Fruit fly (Drosophila melanogaster) whole organism, wandering third instar larva: Measurements from ENCODE around the gene CG32106.
A peak's percentile ranks its signal among the peaks of the same experiment; 100 is the strongest.

Experiments
- Abd-B ChIP-seq: fragments of >200 bp; optimal IDR thresholded peaks from 2 replicates; lab custom pipeline; 2017; ENCODE audit warnings: missing biosample characterization, missing genetic modification characterization
- CG32264 ChIP-seq: fragments of 200-800 bp; sonication (Bioruptor generic); optimal IDR thresholded peaks from 2 replicates; lab custom pipeline; 2016; ENCODE audit warnings: missing biosample characterization, missing genetic modification characterization
- CrebA ChIP-seq: fragments of 200-800 bp; sonication (Bioruptor generic); optimal IDR thresholded peaks from 2 replicates; lab custom pipeline; 2016; ENCODE audit warnings: missing biosample characterization, mild to moderate bottlenecking, missing genetic modification characterization, borderline replicate concordance
- Hr78 ChIP-seq: fragments of >200 bp; optimal IDR thresholded peaks from 2 replicates; lab custom pipeline; 2017; ENCODE audit warnings: missing biosample characterization, missing genetic modification characterization
- Myc ChIP-seq: fragments of >200 bp; optimal IDR thresholded peaks from 2 replicates; lab custom pipeline; 2017
- N ChIP-seq: fragments of >200 bp; optimal IDR thresholded peaks from 2 replicates; lab custom pipeline; 2018; ENCODE audit warnings: missing biosample characterization, missing external identifiers, missing genetic modification characterization
- brk ChIP-seq: fragments of 200-800 bp; sonication (Bioruptor generic); optimal IDR thresholded peaks from 2 replicates; lab custom pipeline; 2016; ENCODE audit warnings: missing biosample characterization, mild to moderate bottlenecking, missing genetic modification characterization
- ey ChIP-seq: fragments of 200-800 bp; sonication (Bioruptor generic); optimal IDR thresholded peaks from 2 replicates; lab custom pipeline; 2016; ENCODE audit warnings: missing biosample characterization, missing genetic modification characterization
- fru ChIP-seq: fragments of 200-800 bp; sonication (Bioruptor generic); optimal IDR thresholded peaks from 3 replicates; lab custom pipeline; 2016; ENCODE audit warnings: missing biosample characterization, mild to moderate bottlenecking, missing genetic modification characterization
- h ChIP-seq: fragments of 200-800 bp; sonication (Bioruptor generic); optimal IDR thresholded peaks from 3 replicates; lab custom pipeline; 2016; ENCODE audit warnings: missing biosample characterization, mild to moderate bottlenecking, missing genetic modification characterization
- pan ChIP-seq: fragments of >200 bp; optimal IDR thresholded peaks from 2 replicates; lab custom pipeline; 2017
- psq ChIP-seq: fragments of 200-800 bp; sonication (Bioruptor generic); optimal IDR thresholded peaks from 3 replicates; lab custom pipeline; 2017; ENCODE audit warnings: missing biosample characterization, mild to moderate bottlenecking, missing genetic modification characterization, moderate library complexity
- rgr ChIP-seq: fragments of 200-800 bp; sonication (Bioruptor generic); optimal IDR thresholded peaks from 3 replicates; lab custom pipeline; 2016; ENCODE audit warnings: missing biosample characterization, mild to moderate bottlenecking, missing genetic modification characterization
- tai ChIP-seq: sonication (Bioruptor generic); optimal IDR thresholded peaks from 2 replicates; lab custom pipeline; 2016; ENCODE audit warnings: missing biosample characterization, missing genetic modification characterization

DNA sequence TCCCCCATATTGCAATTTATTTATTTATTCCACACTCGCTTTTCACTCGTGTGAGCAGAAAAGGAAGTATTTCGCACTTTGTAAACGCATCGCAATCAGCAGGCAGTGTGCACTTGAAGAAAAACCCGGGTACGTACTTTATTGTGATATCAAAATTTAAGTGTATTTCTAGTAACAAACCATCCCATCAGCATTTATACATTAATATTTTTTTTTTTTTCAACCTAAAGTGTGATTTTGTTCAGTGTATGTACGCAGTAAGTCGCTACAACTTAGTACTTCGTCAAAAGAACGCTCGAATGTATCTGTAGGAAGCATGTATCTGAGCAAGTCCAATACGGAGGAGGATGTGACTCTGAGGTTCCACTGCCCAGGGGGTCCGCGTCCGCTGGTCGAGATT, 52.8 kb downstream of the CG32106 start:
- peak; percentile 65 for TF ChIP-seq h (GFP tag; lab: Kevin White, UChicago)
- TF ChIP-seq psq (GFP tag; lab: Kevin White, UChicago) = peak; percentile 35
- TF ChIP-seq Abd-B (GFP tag; lab: Kevin White, UChicago) = no peak
- TF ChIP-seq rgr = peak; percentile 6
- no peak for TF ChIP-seq pan (lab: Kevin White, UChicago)
- no peak for TF ChIP-seq tai
- TF ChIP-seq ey (GFP tag; lab: Kevin White, UChicago) = peak; percentile 40
- peak; percentile 9 for TF ChIP-seq brk (GFP tag; lab: Kevin White, UChicago)
- TF ChIP-seq CrebA (GFP tag; lab: Kevin White, UChicago) = no peak
- TF ChIP-seq Hr78 (GFP tag; lab: Kevin White, UChicago) = no peak
- no peak for TF ChIP-seq N (GFP tag; lab: Kevin White, UChicago)
- TF ChIP-seq Myc = no peak
- peak; percentile 65 for TF ChIP-seq fru (GFP tag; lab: Kevin White, UChicago)
- TF ChIP-seq CG32264 (GFP tag; lab: Kevin White, UChicago) = no peak
